Worm (Caenorhabditis elegans): ENCODE results near the gene mcm-2.

The mcm-2 gene

ce11 chrII:12042108-12042960, 35.9 kb upstream of the mcm-2 start, which contains the start of gene ippk-1 (continued):
- TF ChIP-seq mxl-3 (GFP tag; optimal IDR thresholded peaks at IDR 0.05) (no peak), gei-8 (GFP tag; optimal IDR thresholded peaks at IDR 0.05) (no peak), nhr-42 (GFP tag; IDR thresholded peaks at IDR 0.05) (no peak), lin-39 (tag; optimal IDR thresholded peaks at IDR 0.05) (no peak), rbr-2 (tag; optimal IDR thresholded peaks at IDR 0.05) (peak; percentile 38), nhr-10 (tag; optimal IDR thresholded peaks at IDR 0.05) (no peak), dve-1 (tag; optimal IDR thresholded peaks at IDR 0.05; ENCODE audit: insufficient read depth) (peak; percentile 30), aha-1 (tag) (peak; percentile 96), Y5F2A.4 (GFP tag; optimal IDR thresholded peaks at IDR 0.05) (no peak), pha-4 (GFP tag; IDR thresholded peaks at IDR 0.05) (0 out of 2 replicates have a peak, but pooled peaks have one; percentile 43), pha-4 (tag; optimal IDR thresholded peaks at IDR 0.05) (no peak), unc-62 (GFP tag; optimal IDR thresholded peaks at IDR 0.05 in 1 of 2) (peak in 1 of 2 experiments; percentile 56), unc-62 (tag; optimal IDR thresholded peaks at IDR 0.05) (no peak), mep-1 (tag; optimal IDR thresholded peaks at IDR 0.05) (peak; percentile 30), nhr-76 (tag; optimal IDR thresholded peaks at IDR 0.05) (peak; percentile 27), daf-19 (GFP tag; conservative IDR thresholded peaks at IDR 0.05) (no peak), vab-7 (GFP tag; IDR thresholded peaks at IDR 0.05) (peak; percentile 55; the same call in 1 of the 2 replicates), mes-2 (tag; optimal IDR thresholded peaks at IDR 0.05; ENCODE audit: poor library complexity, severe bottlenecking) (peak; percentile 62), mxl-2 (GFP tag; conservative IDR thresholded peaks at IDR 0.05) (no peak), unc-39 (tag; optimal IDR thresholded peaks at IDR 0.05) (no peak), unc-130 (GFP tag; optimal IDR thresholded peaks at IDR 0.05) (peak; percentile 34), attf-4 (tag; optimal IDR thresholded peaks at IDR 0.05) (no peak), pqm-1 (tag; optimal IDR thresholded peaks at IDR 0.05) (peak; percentile 12), lin-38 (GFP tag; IDR thresholded peaks at IDR 0.05) (peak; percentile 88)

ce11 chrII:12041116-12041515, 34.7 kb upstream of the mcm-2 start:
- TF ChIP-seq dve-1 (tag; optimal IDR thresholded peaks at IDR 0.05; ENCODE audit: insufficient read depth) (no peak), arid-1 (GFP tag; conservative IDR thresholded peaks at IDR 0.05) (no peak), aha-1 (tag) (peak; percentile 95), hlh-30 (tag; optimal IDR thresholded peaks at IDR 0.05; ENCODE audit: insufficient read depth) (peak; percentile 55)

ce11 chrII:12040167-12040566, 33.7 kb upstream of the mcm-2 start:
- TF ChIP-seq mdt-29 (GFP tag; IDR thresholded peaks at IDR 0.05) (0 out of 2 replicates have a peak, but pooled peaks have one; percentile 27), hlh-30 (tag; optimal IDR thresholded peaks at IDR 0.05; ENCODE audit: insufficient read depth) (peak; percentile 40), nhr-48 (tag; optimal IDR thresholded peaks at IDR 0.05) (peak; percentile 54), snpc-4 (tag; optimal IDR thresholded peaks at IDR 0.05) (no peak), arid-1 (GFP tag; conservative IDR thresholded peaks at IDR 0.05) (peak; percentile 44; the same call in 1 of the 2 replicates), hmg-1.1 (GFP tag; IDR thresholded peaks at IDR 0.05) (peak; percentile 77), egl-27 (tag; optimal IDR thresholded peaks at IDR 0.05) (no peak), pqm-1 (tag; optimal IDR thresholded peaks at IDR 0.05) (peak; percentile 82), lsy-2 (tag; optimal IDR thresholded peaks at IDR 0.05) (peak in 1 of 2 experiments; percentile 77), saeg-2 (GFP tag; IDR thresholded peaks at IDR 0.05) (no peak), hlh-11 (tag; optimal IDR thresholded peaks at IDR 0.05) (peak; percentile 85), lin-1 (GFP tag; IDR thresholded peaks at IDR 0.05) (peak; percentile 45; the same call in 1 of the 2 replicates), mdl-1 (tag; optimal IDR thresholded peaks at IDR 0.05) (peak in 1 of 2 experiments; percentile 68), nhr-25 (tag; optimal IDR thresholded peaks at IDR 0.05; ENCODE audit: borderline replicate concordance, insufficient read depth) (peak; percentile 22), unc-62 (GFP tag; optimal IDR thresholded peaks at IDR 0.05 in 1 of 2) (peak in 1 of 2 experiments; percentile 63), unc-62 (tag; optimal IDR thresholded peaks at IDR 0.05) (no peak), Y105C5A.15 (GFP tag; IDR thresholded peaks at IDR 0.05) (no peak), aha-1 (tag) (peak; percentile 100), dve-1 (tag; optimal IDR thresholded peaks at IDR 0.05; ENCODE audit: insufficient read depth) (peak; percentile 87), nhr-11 (tag; optimal IDR thresholded peaks at IDR 0.05) (peak; percentile 48), nhr-77 (tag; optimal IDR thresholded peaks at IDR 0.05) (peak; percentile 81), ceh-44 (GFP tag; IDR thresholded peaks at IDR 0.05) (no peak), nhr-6 (tag; optimal IDR thresholded peaks at IDR 0.05) (peak; percentile 8), daf-16 (GFP tag; optimal IDR thresholded peaks at IDR 0.05) (no peak), daf-16 (tag; optimal IDR thresholded peaks at IDR 0.05) (peak; percentile 96), snpc-1.2 (GFP tag; IDR thresholded peaks at IDR 0.05) (no peak), F26F4.8 (GFP tag; conservative IDR thresholded peaks at IDR 0.05) (no peak)
